Worm (Caenorhabditis elegans): ENCODE data around the gene srw-66.

DNA sequence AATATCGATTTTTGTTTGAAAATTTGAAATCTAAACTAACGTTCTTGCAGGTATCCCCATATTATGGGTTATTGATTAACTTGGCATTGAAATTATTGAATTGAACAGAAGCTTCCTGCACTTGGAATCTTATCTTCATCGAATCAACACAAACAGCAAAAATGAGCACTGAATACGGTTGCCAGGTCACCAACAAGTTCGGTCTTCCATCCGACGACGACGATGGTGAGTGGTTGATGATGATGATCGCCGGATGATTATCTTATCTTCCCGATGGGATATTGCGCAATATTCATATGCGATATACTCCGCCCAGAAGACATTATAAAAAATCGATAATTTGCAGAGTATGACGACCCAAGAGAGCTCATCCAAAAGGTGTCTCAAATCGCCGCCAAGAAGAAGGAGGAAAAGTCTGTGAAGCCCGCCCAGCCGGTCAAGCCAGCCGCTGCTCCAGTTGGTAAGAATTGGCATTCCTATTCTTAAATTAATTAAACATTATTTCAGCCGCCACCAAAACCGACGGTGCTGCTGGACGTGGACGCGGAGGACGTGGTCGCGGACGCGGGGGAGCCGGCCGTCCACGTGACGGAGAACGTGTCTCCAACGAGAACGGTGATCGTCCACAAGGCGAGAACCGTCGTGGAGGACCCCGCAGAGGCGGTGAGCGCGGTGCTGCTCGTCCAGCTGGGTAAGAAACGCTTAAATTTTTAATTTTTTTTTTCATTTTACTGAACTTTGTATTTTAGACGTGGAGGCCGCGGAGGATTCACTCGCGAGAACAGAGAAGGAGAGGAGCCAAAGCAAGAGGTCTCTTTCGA is 49.5 kb upstream of the srw-66 start, which contains the start of gene vig-1:
- TF ChIP-seq drap-1 (GFP tag; optimal IDR thresholded peaks at IDR 0.05) = no peak
- TF ChIP-seq ztf-11 (tag; optimal IDR thresholded peaks at IDR 0.05) = no peak
- TF ChIP-seq elt-3 (tag; optimal IDR thresholded peaks at IDR 0.05) = no peak
- TF ChIP-seq nhr-76 (tag; optimal IDR thresholded peaks at IDR 0.05) = no peak
- TF ChIP-seq blmp-1 (tag; optimal IDR thresholded peaks at IDR 0.05) = no peak
- TF ChIP-seq lsy-2 (tag; optimal IDR thresholded peaks at IDR 0.05) = no peak
- TF ChIP-seq unc-62 (GFP tag; optimal IDR thresholded peaks at IDR 0.05) = no peak
- no peak for TF ChIP-seq sptf-1 (tag; optimal IDR thresholded peaks at IDR 0.05)
- no peak for TF ChIP-seq ceh-39 (tag; optimal IDR thresholded peaks at IDR 0.05)
- no peak for TF ChIP-seq ceh-83 (GFP tag; optimal IDR thresholded peaks at IDR 0.05)
- TF ChIP-seq snpc-4 (tag; optimal IDR thresholded peaks at IDR 0.05) = no peak

Measured in whole organism, mixed stage, embryonic.